Fruit fly (Drosophila melanogaster) whole organism: Measurements from ENCODE around the gene CG5326.

Source experiments
- CG8478 ChIP-seq: fragments of >200 bp; optimal IDR thresholded peaks from 2 replicates; lab custom pipeline; 2018; ENCODE audit warnings: inconsistent platforms
- Dll ChIP-seq: fragments of >200 bp; optimal IDR thresholded peaks from 2 replicates; lab custom pipeline; 2017
- EcR ChIP-seq, 2 experiments: fragments of >200 bp; optimal IDR thresholded peaks; 2 replicates each; lab custom pipeline; 2017; ENCODE audit warnings: missing biosample characterization in 2 of 2, missing genetic modification characterization in 2 of 2, missing genetic modification reagents in 2 of 2
- pan ChIP-seq: fragments of >200 bp; optimal IDR thresholded peaks from 2 replicates; lab custom pipeline; 2017
- psq ChIP-seq: fragments of >200 bp; optimal IDR thresholded peaks from 2 replicates; lab custom pipeline; 2017
- usp ChIP-seq: fragments of >200 bp; optimal IDR thresholded peaks from 2 replicates; lab custom pipeline; 2017; ENCODE audit warnings: missing biosample characterization, missing genetic modification characterization, mixed read lengths

The CG5326 gene

dm6 chr3R:22546017-22546416 lies 6.3 kb upstream of the CG5326 start:
- TF ChIP-seq EcR (GFP tag; optimal IDR thresholded peaks at IDR 0.05; lab: Kevin White, UChicago) (no peak), usp (GFP tag; lab: Kevin White, UChicago) (no peak)

- TF ChIP-seq CG8478 (lab: Kevin White, UChicago) (no peak), usp (GFP tag; lab: Kevin White, UChicago) (no peak), pan (lab: Kevin White, UChicago) (no peak), psq (lab: Kevin White, UChicago) (no peak), Dll (lab: Kevin White, UChicago) (no peak), EcR (GFP tag; optimal IDR thresholded peaks at IDR 0.05; lab: Kevin White, UChicago) (no peak)
These were observed 3.2 kb upstream of the CG5326 start for dm6 chr3R:22542773-22543411.

dm6 chr3R:22540686-22541085 lies 967 bp upstream of the CG5326 start:
- TF ChIP-seq psq (lab: Kevin White, UChicago) (no peak), CG8478 (lab: Kevin White, UChicago) (no peak), pan (lab: Kevin White, UChicago) (no peak), Dll (lab: Kevin White, UChicago) (no peak)

dm6 chr3R:22538877-22539276 lies 842 bp downstream of the CG5326 start:
- no peak for TF ChIP-seq usp (GFP tag; lab: Kevin White, UChicago)

- TF ChIP-seq pan (lab: Kevin White, UChicago) (no peak), psq (lab: Kevin White, UChicago) (no peak), EcR (GFP tag; optimal IDR thresholded peaks at IDR 0.05; lab: Kevin White, UChicago) (no peak), Dll (lab: Kevin White, UChicago) (no peak), CG8478 (lab: Kevin White, UChicago) (no peak), usp (GFP tag; lab: Kevin White, UChicago) (no peak)
These were observed 3.0 kb downstream of the CG5326 start for dm6 chr3R:22536504-22537423.

- TF ChIP-seq psq (lab: Kevin White, UChicago): no peak
- TF ChIP-seq pan (lab: Kevin White, UChicago): no peak
- TF ChIP-seq Dll (lab: Kevin White, UChicago): no peak
- TF ChIP-seq EcR (GFP tag; optimal IDR thresholded peaks at IDR 0.05; lab: Kevin White, UChicago): no peak
- TF ChIP-seq usp (GFP tag; lab: Kevin White, UChicago): no peak
- no peak for TF ChIP-seq CG8478 (lab: Kevin White, UChicago)
These were observed 3.8 kb downstream of the CG5326 start for dm6 chr3R:22535945-22536344.

- no peak for TF ChIP-seq EcR (GFP tag; optimal IDR thresholded peaks at IDR 0.05; lab: Kevin White, UChicago)
- TF ChIP-seq CG8478 (lab: Kevin White, UChicago): no peak
- TF ChIP-seq pan (lab: Kevin White, UChicago): no peak
- no peak for TF ChIP-seq Dll (lab: Kevin White, UChicago)
- TF ChIP-seq psq (lab: Kevin White, UChicago): no peak
- TF ChIP-seq usp (GFP tag; lab: Kevin White, UChicago): no peak
These were observed 5.5 kb downstream of the CG5326 start for dm6 chr3R:22533973-22534931.

dm6 chr3R:22531801-22532200 lies 7.9 kb downstream of the CG5326 start, which contains the start of gene CG33093:
Gene CG33093 (minus strand): TSS chr3R:22531922.
- TF ChIP-seq Dll (lab: Kevin White, UChicago) (no peak), CG8478 (lab: Kevin White, UChicago) (no peak), EcR (GFP tag; optimal IDR thresholded peaks at IDR 0.05; lab: Kevin White, UChicago) (no peak), pan (lab: Kevin White, UChicago) (no peak)

dm6 chr3R:22530305-22530704 lies 9.4 kb downstream of the CG5326 start, which contains the start of gene CG33099:
Gene CG33099 (minus strand): TSS chr3R:22530572.
- no peak for TF ChIP-seq CG8478 (lab: Kevin White, UChicago)
- no peak for TF ChIP-seq psq (lab: Kevin White, UChicago)
- no peak for TF ChIP-seq Dll (lab: Kevin White, UChicago)
- no peak for TF ChIP-seq EcR (GFP tag; optimal IDR thresholded peaks at IDR 0.05; lab: Kevin White, UChicago)
- TF ChIP-seq pan (lab: Kevin White, UChicago): no peak
- TF ChIP-seq usp (GFP tag; lab: Kevin White, UChicago): no peak

dm6 chr3R:22528264-22529158 lies 11.2 kb downstream of the CG5326 start, which contains the start of gene CG5346:
Gene CG5346 (minus strand): TSS chr3R:22528663.
- TF ChIP-seq Dll (lab: Kevin White, UChicago) (no peak), psq (lab: Kevin White, UChicago) (no peak), pan (lab: Kevin White, UChicago) (no peak), EcR (GFP tag; optimal IDR thresholded peaks at IDR 0.05; lab: Kevin White, UChicago) (no peak), usp (GFP tag; lab: Kevin White, UChicago) (no peak), CG8478 (lab: Kevin White, UChicago) (no peak)
